Fruit fly (Drosophila melanogaster) whole organism, embryonic: Measurements from ENCODE around the gene corto.

Experiments
- Nf-YA ChIP-seq: fragments of 200-800 bp; sonication (Bioruptor generic); IDR thresholded peaks from 2 replicates; pipeline ENCODE4 v1.3.6; 2022; ENCODE audit warnings: missing biosample characterization, missing genetic modification characterization
- ftz-f1 ChIP-seq: fragments of 200-800 bp; sonication (Bioruptor generic); optimal IDR thresholded peaks from 2 replicates; lab custom pipeline; 2016; ENCODE audit warnings: missing biosample characterization, missing genetic modification characterization
- jing ChIP-seq: fragments of 200-800 bp; sonication (Bioruptor generic); optimal IDR thresholded peaks from 2 replicates; lab custom pipeline; 2018; ENCODE audit warnings: missing biosample characterization, mild to moderate bottlenecking, missing genetic modification characterization
- mirr ChIP-seq: fragments of 200-800 bp; sonication (Bioruptor generic); optimal IDR thresholded peaks from 3 replicates; lab custom pipeline; 2018; ENCODE audit warnings: missing biosample characterization, mild to moderate bottlenecking, missing genetic modification characterization

DNA sequence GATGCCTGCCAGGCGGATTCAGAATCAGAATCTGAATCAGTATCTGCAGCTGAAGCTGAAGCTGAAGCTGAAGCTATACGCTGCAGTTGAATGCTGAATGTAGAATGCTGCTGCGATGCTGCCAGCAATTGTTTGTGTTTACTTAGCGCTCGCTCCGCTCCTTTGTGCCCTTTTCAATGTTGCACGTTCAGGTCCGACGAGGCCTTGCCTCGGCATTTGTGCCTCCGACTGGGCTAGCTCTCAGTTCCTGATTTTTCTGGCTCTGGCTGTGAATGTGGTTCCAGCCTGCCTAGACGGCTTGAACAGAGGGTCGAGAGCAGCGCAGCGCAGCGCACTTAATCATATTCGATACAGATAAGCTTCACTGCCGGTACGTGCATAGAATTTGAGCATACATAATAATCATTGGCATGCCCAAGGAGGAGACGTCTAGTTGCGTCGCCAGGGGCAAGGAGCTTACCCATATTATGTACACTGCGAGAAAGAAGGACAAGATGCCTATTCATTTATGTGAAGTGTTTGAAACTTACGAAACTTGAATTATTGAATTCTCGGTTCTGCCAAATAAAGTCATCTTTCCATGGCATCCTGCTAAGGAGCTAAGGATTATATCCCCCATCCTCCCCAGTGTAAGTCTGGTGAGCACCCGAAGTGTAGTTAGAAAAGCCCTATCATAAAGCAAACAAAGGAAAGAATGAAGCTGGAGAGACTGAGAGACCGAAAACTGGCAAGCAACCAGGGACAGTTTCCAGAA lies 33.8 kb upstream of the corto start:
- TF ChIP-seq ftz-f1 (GFP tag; lab: Kevin White, UChicago) (no peak), Nf-YA (GFP tag; lab: Robert Waterston, UW) (no peak), jing (GFP tag; lab: Kevin White, UChicago) (no peak), mirr (GFP tag; lab: Kevin White, UChicago) (no peak)
